Worm (Caenorhabditis elegans) whole organism, L4/young adult: ENCODE data around the gene T13F3.6.

ENCODE experiments used
- W03F9.2 ChIP-seq: fragments of 150-350 bp; optimal IDR thresholded peaks from 2 replicates; lab custom pipeline; 2014; ENCODE audit warnings: missing biosample characterization, missing genetic modification characterization
- dao-5 ChIP-seq: sonication (generic microtip); optimal IDR thresholded peaks from 2 replicates; lab custom pipeline; 2016; ENCODE audit warnings: missing genotype, missing genetic modification characterization, moderate library complexity, missing compliant biosample characterization
- him-1 ChIP-seq: sonication (generic microtip); optimal IDR thresholded peaks from 2 replicates; lab custom pipeline; 2016; ENCODE audit warnings: missing genotype, missing genetic modification reagents, missing genetic modification characterization, missing compliant biosample characterization

DNA sequence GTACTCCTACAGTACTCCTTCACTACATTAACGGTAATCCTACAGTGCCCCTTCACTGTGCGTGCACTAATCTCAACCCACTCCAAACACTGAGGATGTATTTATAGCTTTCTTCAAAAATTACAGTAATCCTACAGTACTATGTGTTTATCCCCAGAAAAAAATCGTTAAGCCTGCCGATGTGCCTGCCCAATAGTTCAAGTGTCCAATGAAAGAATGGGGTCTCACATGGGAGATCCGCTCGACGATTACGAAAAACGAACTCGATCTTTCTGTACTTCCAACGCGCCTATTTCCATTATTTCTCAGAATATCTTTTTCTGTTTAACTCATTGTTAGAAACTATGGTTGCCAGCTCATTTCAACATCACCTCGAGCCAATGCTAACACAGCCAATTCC, 12.9 kb downstream of the T13F3.6 start, which contains the start of gene nhr-218:
- TF ChIP-seq him-1 (no peak), dao-5 (no peak), W03F9.2 (no peak)
